Fruit fly (Drosophila melanogaster): ENCODE results near the gene CG5412.

- TF ChIP-seq Myc (optimal IDR thresholded peaks at IDR 0.05), result no peak
- TF ChIP-seq insv (optimal IDR thresholded peaks at IDR 0.05), result no peak
- TF ChIP-seq h (optimal IDR thresholded peaks at IDR 0.05), result no peak
- no peak for TF ChIP-seq ttk (optimal IDR thresholded peaks at IDR 0.05)
- TF ChIP-seq psq (optimal IDR thresholded peaks at IDR 0.05), result no peak
- no peak for TF ChIP-seq Sin3A (optimal IDR thresholded peaks at IDR 0.05)
Measured at dm6 chr3R:20543220-20543619, 33.6 kb upstream of the CG5412 start.
